Worm (Caenorhabditis elegans) whole organism, L3 larva: ENCODE measurements around the gene enri-1.

Experiments used
- R02D3.7 ChIP-seq: fragments of 150-350 bp; optimal IDR thresholded peaks from 2 replicates; lab custom pipeline; 2014; ENCODE audit warnings: missing biosample characterization, missing genetic modification characterization
- ZK546.5 ChIP-seq: sonication (generic microtip); optimal IDR thresholded peaks from 2 replicates; lab custom pipeline; 2017; ENCODE audit warnings: missing biosample characterization, missing genetic modification characterization
- ceh-82 ChIP-seq: fragments of 150-350 bp; optimal IDR thresholded peaks from 2 replicates; lab custom pipeline; 2014; ENCODE audit warnings: missing biosample characterization, missing genetic modification characterization
- fos-1 ChIP-seq: fragments of 150-350 bp; optimal IDR thresholded peaks from 2 replicates; lab custom pipeline; 2014; ENCODE audit warnings: missing biosample characterization, missing genetic modification characterization
- nhr-28 ChIP-seq: fragments of 150-350 bp; optimal IDR thresholded peaks from 2 replicates; lab custom pipeline; 2014; ENCODE audit warnings: missing biosample characterization, missing genetic modification characterization
- nhr-77 ChIP-seq: fragments of 150-350 bp; optimal IDR thresholded peaks from 2 replicates; lab custom pipeline; 2014; ENCODE audit warnings: missing biosample characterization, missing genetic modification characterization
- snpc-4 ChIP-seq: fragments of 150-350 bp; optimal IDR thresholded peaks from 2 replicates; lab custom pipeline; 2014; ENCODE audit warnings: missing biosample characterization, missing genetic modification characterization
- unc-39 ChIP-seq: sonication (generic microtip); optimal IDR thresholded peaks from 4 replicates; lab custom pipeline; 2017; ENCODE audit warnings: missing biosample characterization, missing genetic modification characterization
- unc-62 ChIP-seq: fragments of 150-350 bp; sonication (generic microtip); optimal IDR thresholded peaks from 4 replicates; lab custom pipeline; 2014; ENCODE audit warnings: missing biosample characterization, missing genetic modification reagents, missing genetic modification characterization

ce11 chrII:2322857-2323518, 18.4 kb downstream of the enri-1 start, which contains the start of the genes ZK1240.6 and ZK1240.2:
- TF ChIP-seq ceh-82 (tag; lab: Kevin White, UChicago): no peak
- no peak for TF ChIP-seq nhr-28
- TF ChIP-seq snpc-4 (tag; lab: Kevin White, UChicago): no peak
- TF ChIP-seq unc-39 (tag; lab: Kevin White, UChicago): no peak
- TF ChIP-seq ZK546.5 (tag; lab: Kevin White, UChicago): no peak
- TF ChIP-seq fos-1: no peak
- no peak for TF ChIP-seq unc-62 (GFP tag; lab: Kevin White, UChicago)
- no peak for TF ChIP-seq nhr-77 (tag; lab: Kevin White, UChicago)
- TF ChIP-seq R02D3.7 (tag; lab: Kevin White, UChicago): no peak
